Worm (Caenorhabditis elegans): ENCODE measurements around the gene C10C6.7.

ce11 chrIV:11434575-11434974, 32.7 kb downstream of the C10C6.7 start:
- TF ChIP-seq him-1 (tag; optimal IDR thresholded peaks at IDR 0.05): no peak
- no peak for TF ChIP-seq W03F9.2 (tag; optimal IDR thresholded peaks at IDR 0.05)
- TF ChIP-seq dao-5 (tag; optimal IDR thresholded peaks at IDR 0.05): no peak
